Fruit fly (Drosophila melanogaster) whole organism, embryonic: ENCODE results near the gene CG13850.

Experiments
- Awh ChIP-seq: fragments of 200-800 bp; sonication (Bioruptor generic); IDR thresholded peaks from 2 replicates; pipeline ENCODE4, ENCODE4 v1.3.6; 2022; ENCODE audit warnings: missing biosample characterization, missing genetic modification characterization
- B-H1 ChIP-seq: fragments of 200-800 bp; sonication (Bioruptor generic); IDR thresholded peaks from 3 replicates; pipeline ENCODE4 v1.3.6; 2022; ENCODE audit warnings: missing biosample characterization, missing genetic modification characterization
- Bdp1 ChIP-seq: fragments of 200-800 bp; sonication (Bioruptor generic); optimal IDR thresholded peaks from 3 replicates; lab custom pipeline; 2016; ENCODE audit warnings: missing biosample characterization, missing genetic modification characterization
- BtbVII ChIP-seq: fragments of 200-800 bp; sonication (Bioruptor generic); optimal IDR thresholded peaks from 3 replicates; lab custom pipeline; 2017; ENCODE audit warnings: missing biosample characterization, mild to moderate bottlenecking, missing genetic modification characterization
- CG10209 ChIP-seq: fragments of 200-800 bp; sonication (Bioruptor generic); optimal IDR thresholded peaks from 3 replicates; lab custom pipeline; 2017; ENCODE audit warnings: missing biosample characterization, mild to moderate bottlenecking, missing genetic modification characterization, missing genetic modification reagents
- CG12659 ChIP-seq: fragments of 200-800 bp; sonication (Bioruptor generic); optimal IDR thresholded peaks from 3 replicates; lab custom pipeline; 2017; ENCODE audit warnings: mild to moderate bottlenecking, missing biosample characterization, missing genetic modification reagents, missing genetic modification characterization
- CG12744 ChIP-seq: fragments of 200-800 bp; sonication (Bioruptor generic); optimal IDR thresholded peaks from 2 replicates; lab custom pipeline; 2016; ENCODE audit warnings: missing biosample characterization, missing genetic modification characterization
- CG1603 ChIP-seq: fragments of 200-800 bp; sonication (Bioruptor generic); optimal IDR thresholded peaks from 2 replicates; lab custom pipeline; 2019; ENCODE audit warnings: missing biosample characterization, mild to moderate bottlenecking, missing genetic modification characterization, moderate library complexity
- CG1647 ChIP-seq: fragments of 200-800 bp; sonication (Bioruptor generic); optimal IDR thresholded peaks from 3 replicates; lab custom pipeline; 2016; ENCODE audit warnings: missing biosample characterization, missing genetic modification characterization
- CG17568 ChIP-seq: fragments of 200-800 bp; sonication (Bioruptor generic); optimal IDR thresholded peaks from 2 replicates; lab custom pipeline; 2018; ENCODE audit warnings: missing biosample characterization, mild to moderate bottlenecking, missing genetic modification characterization, moderate library complexity
- CG17829 ChIP-seq: fragments of 200-800 bp; optimal IDR thresholded peaks from 2 replicates; lab custom pipeline; 2019; ENCODE audit warnings: missing biosample characterization, mild to moderate bottlenecking, missing genetic modification characterization, moderate library complexity
- CG1792 ChIP-seq: fragments of 200-800 bp; sonication (Bioruptor generic); optimal IDR thresholded peaks from 2 replicates; lab custom pipeline; 2016; ENCODE audit warnings: missing biosample characterization, missing genetic modification characterization
- CG2202 ChIP-seq: fragments of 200-800 bp; sonication (Bioruptor generic); optimal IDR thresholded peaks from 2 replicates; lab custom pipeline; 2018; ENCODE audit warnings: missing biosample characterization, mild to moderate bottlenecking, missing genetic modification characterization
- CG3995 ChIP-seq: fragments of 200-800 bp; sonication (Bioruptor generic); optimal IDR thresholded peaks from 3 replicates; lab custom pipeline; 2016; ENCODE audit warnings: missing biosample characterization, missing genetic modification characterization
- CG4424 ChIP-seq: fragments of 200-800 bp; sonication (Bioruptor generic); optimal IDR thresholded peaks from 3 replicates; lab custom pipeline; 2016; ENCODE audit warnings: missing biosample characterization, missing genetic modification characterization
- CG6813 ChIP-seq: fragments of 200-800 bp; sonication (Bioruptor generic); optimal IDR thresholded peaks from 2 replicates; lab custom pipeline; 2017; ENCODE audit warnings: missing biosample characterization, missing genetic modification characterization, mild to moderate bottlenecking, moderate library complexity, missing genetic modification reagents
- CG7556 ChIP-seq: fragments of 200-800 bp; sonication (Bioruptor generic); optimal IDR thresholded peaks from 2 replicates; lab custom pipeline; 2017; ENCODE audit warnings: missing biosample characterization, mild to moderate bottlenecking, missing genetic modification characterization
- CG8089 ChIP-seq: fragments of 200-800 bp; sonication (Bioruptor generic); optimal IDR thresholded peaks from 3 replicates; lab custom pipeline; 2016; ENCODE audit warnings: missing biosample characterization, missing genetic modification characterization
- CG8765 ChIP-seq: fragments of 200-800 bp; sonication (Bioruptor generic); IDR thresholded peaks from 2 replicates; pipeline ENCODE4 v1.3.6; 2022; ENCODE audit warnings: missing biosample characterization, missing genetic modification characterization
- CG9437 ChIP-seq: fragments of 200-800 bp; sonication (Bioruptor generic); optimal IDR thresholded peaks from 2 replicates; lab custom pipeline; 2018; ENCODE audit warnings: missing biosample characterization, mild to moderate bottlenecking, missing genetic modification characterization
- Dek ChIP-seq: fragments of 200-800 bp; sonication (Bioruptor generic); optimal IDR thresholded peaks from 3 replicates; lab custom pipeline; 2019; ENCODE audit warnings: missing biosample characterization, mild to moderate bottlenecking, missing genetic modification characterization, moderate library complexity
- Ets65A ChIP-seq: fragments of 200-800 bp; sonication (Bioruptor generic); peaks from one replicate; lab custom pipeline; 2016; ENCODE audit warnings: missing biosample characterization, missing genetic modification characterization
- Fer3 ChIP-seq: fragments of 200-800 bp; sonication (Bioruptor generic); optimal IDR thresholded peaks from 2 replicates; lab custom pipeline; 2018; ENCODE audit warnings: missing biosample characterization, mild to moderate bottlenecking, missing genetic modification characterization, moderate library complexity
- GATAe ChIP-seq: fragments of 200-800 bp; sonication (Bioruptor generic); conservative IDR thresholded peaks from 2 replicates; pipeline ENCODE4 v1.3.6; 2022; ENCODE audit warnings: missing biosample characterization, missing genetic modification characterization
- Gsc ChIP-seq: fragments of 200-800 bp; sonication (Bioruptor generic); IDR thresholded peaks from 2 replicates; pipeline ENCODE4 v1.3.6; 2022; ENCODE audit warnings: missing biosample characterization, missing genetic modification characterization
- HHEX ChIP-seq: fragments of 200-800 bp; sonication (Bioruptor generic); optimal IDR thresholded peaks from 3 replicates; lab custom pipeline; 2017; ENCODE audit warnings: missing biosample characterization, mild to moderate bottlenecking, missing genetic modification characterization, missing genetic modification reagents
- Hr51 ChIP-seq, 2 experiments: fragments of 200-800 bp; sonication (Bioruptor generic); optimal IDR thresholded peaks; 2 replicates in 1 of 2; 3 replicates in 1 of 2; lab custom pipeline; 2016 to 2018; ENCODE audit warnings: missing biosample characterization in 2 of 2, missing genetic modification characterization in 2 of 2, mild to moderate bottlenecking in 1 of 2, moderate library complexity in 1 of 2
- Kr ChIP-seq: fragments of 200-800 bp; sonication (Bioruptor generic); optimal IDR thresholded peaks from 2 replicates; lab custom pipeline; 2017; ENCODE audit warnings: missing biosample characterization, mild to moderate bottlenecking, missing genetic modification characterization
- Ssrp ChIP-seq: fragments of 200-800 bp; sonication (Bioruptor generic); optimal IDR thresholded peaks from 2 replicates; lab custom pipeline; 2018; ENCODE audit warnings: missing biosample characterization, mild to moderate bottlenecking, missing genetic modification characterization, moderate library complexity
- Trl ChIP-seq, 3 experiments: fragments of >200 bp in 2 of 3; fragments of 200-800 bp in 1 of 3; sonication (Bioruptor generic) in 1 of 3; optimal IDR thresholded peaks; 2 replicates in 1 of 3; 3 replicates in 2 of 3; lab custom pipeline; 2016 to 2017; ENCODE audit warnings: missing biosample characterization in 1 of 3, missing genetic modification characterization in 1 of 3
- ase ChIP-seq: fragments of 200-800 bp; sonication (Bioruptor generic); IDR thresholded peaks from 3 replicates; pipeline ENCODE4 v1.3.6; 2022; ENCODE audit warnings: missing biosample characterization, missing genetic modification characterization
- ci ChIP-seq: fragments of 200-800 bp; sonication (Bioruptor generic); IDR thresholded peaks from 3 replicates; pipeline ENCODE4 v1.3.6; 2022; ENCODE audit warnings: missing biosample characterization, missing genetic modification characterization
- danr ChIP-seq: fragments of 200-800 bp; sonication (Bioruptor generic); IDR thresholded peaks from 2 replicates; pipeline ENCODE4 v1.3.6; 2022; ENCODE audit warnings: missing biosample characterization, missing genetic modification characterization
- dm ChIP-seq: fragments of 200-800 bp; sonication (Bioruptor generic); optimal IDR thresholded peaks from 3 replicates; lab custom pipeline; 2016; ENCODE audit warnings: missing biosample characterization, missing genetic modification characterization
- emc ChIP-seq: fragments of 200-800 bp; sonication (Bioruptor generic); optimal IDR thresholded peaks from 2 replicates; lab custom pipeline; 2016; ENCODE audit warnings: missing biosample characterization, missing genetic modification characterization
- fd3F ChIP-seq: fragments of 200-800 bp; sonication (Bioruptor generic); optimal IDR thresholded peaks from 2 replicates; lab custom pipeline; 2018; ENCODE audit warnings: missing biosample characterization, mild to moderate bottlenecking, missing genetic modification characterization, moderate library complexity
- fu2 ChIP-seq: fragments of 200-800 bp; sonication (Bioruptor generic); optimal IDR thresholded peaks from 2 replicates; lab custom pipeline; 2016; ENCODE audit warnings: missing biosample characterization, missing genetic modification characterization
- klu ChIP-seq: fragments of 200-800 bp; sonication (Bioruptor generic); IDR thresholded peaks from 2 replicates; pipeline ENCODE4 v1.3.6; 2022; ENCODE audit warnings: missing biosample characterization, missing genetic modification characterization
- nmo ChIP-seq: fragments of 200-800 bp; sonication (Bioruptor generic); optimal IDR thresholded peaks from 2 replicates; lab custom pipeline; 2018; ENCODE audit warnings: missing biosample characterization, mild to moderate bottlenecking, missing genetic modification characterization, moderate library complexity
- onecut ChIP-seq: fragments of 200-800 bp; sonication (Bioruptor generic); IDR thresholded peaks from 2 replicates; pipeline ENCODE4 v1.3.6; 2022; ENCODE audit warnings: missing biosample characterization, missing genetic modification characterization
- pzg ChIP-seq: fragments of 200-800 bp; sonication (Bioruptor generic); optimal IDR thresholded peaks from 3 replicates; lab custom pipeline; 2018; ENCODE audit warnings: missing biosample characterization, mild to moderate bottlenecking, missing genetic modification characterization, moderate library complexity
- run ChIP-seq: fragments of 200-800 bp; sonication (Bioruptor generic); optimal IDR thresholded peaks from 3 replicates; lab custom pipeline; 2018; ENCODE audit warnings: missing biosample characterization, mild to moderate bottlenecking, missing genetic modification characterization
- salm ChIP-seq: fragments of 200-800 bp; sonication (Bioruptor generic); optimal IDR thresholded peaks from 2 replicates; lab custom pipeline; 2018; ENCODE audit warnings: missing biosample characterization, mild to moderate bottlenecking, missing genetic modification characterization
- slp2 ChIP-seq: fragments of 200-800 bp; sonication (Bioruptor generic); optimal IDR thresholded peaks from 2 replicates; lab custom pipeline; 2016; ENCODE audit warnings: missing biosample characterization, missing genetic modification characterization
- stwl ChIP-seq: fragments of 200-800 bp; sonication (Bioruptor generic); optimal IDR thresholded peaks from 3 replicates; lab custom pipeline; 2018; ENCODE audit warnings: missing biosample characterization, mild to moderate bottlenecking, missing genetic modification characterization, moderate library complexity
- tgo ChIP-seq: fragments of 200-800 bp; sonication (Bioruptor generic); IDR thresholded peaks from 3 replicates; pipeline ENCODE4 v1.3.6; 2022; ENCODE audit warnings: missing biosample characterization, missing genetic modification characterization
- toy ChIP-seq: fragments of 200-800 bp; sonication (Bioruptor generic); IDR thresholded peaks from 2 replicates; pipeline ENCODE4 v1.3.6; 2022; ENCODE audit warnings: missing biosample characterization, missing genetic modification characterization
- zen2 ChIP-seq: fragments of 200-800 bp; sonication (Bioruptor generic); IDR thresholded peaks from 3 replicates; pipeline ENCODE4 v1.3.6; 2022; ENCODE audit warnings: missing biosample characterization, missing genetic modification characterization; ENCODE audit not compliant: partially characterized antibody

The CG13850 gene

DNA sequence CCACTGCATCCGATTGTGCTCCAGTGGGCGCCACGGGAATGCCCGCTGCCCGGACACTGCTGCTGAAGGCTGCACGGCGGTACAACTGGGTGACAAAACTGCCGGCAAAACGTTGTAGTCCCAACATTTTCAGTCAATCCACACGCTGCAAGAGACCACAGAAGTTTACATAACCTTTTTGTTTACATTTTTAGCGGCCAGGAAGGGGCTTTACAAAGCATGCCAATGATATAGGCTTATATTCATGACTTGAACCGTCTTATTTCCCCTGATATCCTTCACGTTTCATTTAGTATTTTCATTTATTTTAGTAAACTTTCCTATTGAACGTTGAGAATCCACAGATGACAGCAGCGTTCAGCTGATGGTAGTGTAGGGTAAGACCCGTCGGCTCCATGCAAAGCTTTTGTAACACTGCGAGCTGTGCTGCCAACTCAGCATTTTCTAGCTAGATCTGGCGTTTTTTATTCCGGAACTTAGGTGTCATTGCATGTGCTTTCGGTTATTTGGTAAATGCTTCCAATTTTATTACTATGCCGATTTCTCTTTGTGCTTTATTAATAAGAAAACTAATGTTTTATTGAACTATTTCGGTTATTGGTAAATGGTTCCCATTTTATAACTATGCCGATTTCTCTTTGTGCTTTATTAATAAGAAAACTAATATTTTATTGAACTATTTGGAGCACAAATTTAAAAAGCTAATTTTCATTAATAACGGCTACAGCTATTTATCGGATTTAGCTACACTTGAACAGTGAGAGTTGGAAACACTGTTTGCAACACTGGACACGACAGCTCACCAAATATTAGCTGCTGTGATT is at the start of gene CG13850, which contains the start of gene lqfR:
Gene CG13850 (minus strand): TSS at position 379 of the 824 bp plus-strand sequence.
Gene lqfR (plus strand): TSS at position 765 of the 824 bp plus-strand sequence.
- peak; percentile 60 for TF ChIP-seq Ssrp (tag; lab: Kevin White, UChicago)
- peak; percentile 72 for TF ChIP-seq slp2 (GFP tag; lab: Kevin White, UChicago)
- peak; percentile 72 for TF ChIP-seq klu (GFP tag; lab: Robert Waterston, UW)
- no peak for TF ChIP-seq CG17568
- TF ChIP-seq tgo (GFP tag; lab: Robert Waterston, UW) = peak; percentile 57; the same call in 2 of the 3 replicates
- TF ChIP-seq CG8765 (GFP tag; lab: Robert Waterston, UW) = no peak
- peak; percentile 38 for TF ChIP-seq fd3F (GFP tag; lab: Kevin White, UChicago)
- TF ChIP-seq onecut (GFP tag; lab: Robert Waterston, UW) = peak; percentile 41; the same call in 1 of the 2 replicates
- no peak for TF ChIP-seq run (tag; lab: Kevin White, UChicago)
- peak; percentile 70 for TF ChIP-seq BtbVII (GFP tag; lab: Kevin White, UChicago)
- TF ChIP-seq Hr51 (GFP tag; optimal IDR thresholded peaks at IDR 0.05; lab: Kevin White, UChicago) = peak in 1 of 2 experiments; percentile 80
- peak; percentile 52 for TF ChIP-seq CG8089 (GFP tag; lab: Kevin White, UChicago)
- peak; percentile 73 for TF ChIP-seq Dek (tag; lab: Kevin White, UChicago)
- TF ChIP-seq Fer3 (tag; lab: Kevin White, UChicago) = peak; percentile 64
- TF ChIP-seq Awh (GFP tag; lab: Robert Waterston, UW) = no peak
- no peak for TF ChIP-seq Trl (optimal IDR thresholded peaks at IDR 0.05; lab: Kevin White, UChicago)
- TF ChIP-seq Trl (GFP tag; optimal IDR thresholded peaks at IDR 0.05; lab: Kevin White, UChicago) = peak; percentile 83
- peak; percentile 84 for TF ChIP-seq CG4424 (GFP tag; lab: Kevin White, UChicago)
- peak; percentile 99 for TF ChIP-seq Ets65A (GFP tag; lab: Kevin White, UChicago)
- TF ChIP-seq CG3995 (GFP tag; lab: Kevin White, UChicago) = peak; percentile 69
- TF ChIP-seq CG1792 = peak; percentile 29
- TF ChIP-seq GATAe (GFP tag; lab: Robert Waterston, UW) = no peak
- TF ChIP-seq CG2202 (tag; lab: Kevin White, UChicago) = peak; percentile 6
- TF ChIP-seq ase (GFP tag; lab: Robert Waterston, UW) = 0 out of 3 replicates have a peak, but pooled peaks have one; percentile 39
- TF ChIP-seq salm (tag; lab: Kevin White, UChicago) = peak; percentile 2
- peak; percentile 56 for TF ChIP-seq HHEX (GFP tag; lab: Kevin White, UChicago)
- no peak for TF ChIP-seq CG6813 (GFP tag; lab: Kevin White, UChicago)
- peak; percentile 76 for TF ChIP-seq fu2 (GFP tag; lab: Kevin White, UChicago)
- peak; percentile 3 for TF ChIP-seq CG1603 (tag; lab: Kevin White, UChicago)
- TF ChIP-seq dm (GFP tag; lab: Kevin White, UChicago) = peak; percentile 80
- TF ChIP-seq CG17829 (tag; lab: Kevin White, UChicago) = peak; percentile 54
- TF ChIP-seq B-H1 = no peak
- TF ChIP-seq CG9437 (GFP tag; lab: Kevin White, UChicago) = peak; percentile 72
- peak; percentile 37; the same call in 1 of the 3 replicates for TF ChIP-seq ci
- TF ChIP-seq Bdp1 (GFP tag; lab: Kevin White, UChicago) = peak; percentile 60
- peak; percentile 80 for TF ChIP-seq CG10209 (GFP tag; lab: Kevin White, UChicago)
- TF ChIP-seq CG12659 = peak; percentile 88
- no peak for TF ChIP-seq Gsc (GFP tag; lab: Robert Waterston, UW)
- no peak for TF ChIP-seq toy (GFP tag; lab: Robert Waterston, UW)
- peak; percentile 66 for TF ChIP-seq stwl (tag; lab: Kevin White, UChicago)
- peak; percentile 87 for TF ChIP-seq nmo (GFP tag; lab: Kevin White, UChicago)
- peak; percentile 64 for TF ChIP-seq CG1647 (GFP tag; lab: Kevin White, UChicago)
- TF ChIP-seq pzg (GFP tag; lab: Kevin White, UChicago) = peak; percentile 55
- peak; percentile 81 for TF ChIP-seq CG7556 (GFP tag; lab: Kevin White, UChicago)
- TF ChIP-seq Kr (GFP tag; lab: Kevin White, UChicago) = no peak
- TF ChIP-seq zen2 (GFP tag; lab: Robert Waterston, UW) = no peak
- TF ChIP-seq emc (GFP tag; lab: Kevin White, UChicago) = peak; percentile 54
- peak; percentile 60 for TF ChIP-seq CG12744
- TF ChIP-seq danr (GFP tag; lab: Robert Waterston, UW) = no peak
